Worm (Caenorhabditis elegans): ENCODE results near the gene K10D6.4.

ce11 chrV:11247846-11248245 lies 46.1 kb downstream of the K10D6.4 start, which contains the start of gene mam-4:
- TF ChIP-seq mep-1 (tag; optimal IDR thresholded peaks at IDR 0.05): no peak
- no peak for TF ChIP-seq dpl-1 (GFP tag; optimal IDR thresholded peaks at IDR 0.05)

Measured in whole organism, L1 larva.